Worm (Caenorhabditis elegans): ENCODE data around the gene C16C4.18.

DNA sequence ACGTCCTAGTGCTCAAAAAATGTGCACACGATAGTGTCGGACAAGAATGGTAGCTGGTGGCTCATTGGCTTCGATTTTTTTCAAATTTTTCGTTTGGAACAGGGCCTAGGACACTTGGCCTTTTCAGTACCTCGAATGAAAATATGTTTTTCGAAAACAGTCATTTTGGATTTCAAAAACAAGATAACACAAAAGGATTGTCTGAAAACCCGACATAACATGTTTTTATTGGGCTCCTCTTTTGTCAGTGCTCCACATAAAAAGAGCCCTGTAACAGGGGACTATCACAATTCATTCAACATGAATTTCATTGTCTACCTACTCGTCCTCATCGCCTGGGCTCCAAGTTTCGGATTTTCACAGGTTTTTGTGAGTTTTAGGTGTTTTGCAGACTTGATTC lies 3.1 kb upstream of the C16C4.18 start, which contains the start of gene C16C4.17:
- TF ChIP-seq nhr-28 (tag; optimal IDR thresholded peaks at IDR 0.05) (no peak), cnd-1 (tag; optimal IDR thresholded peaks at IDR 0.05) (no peak), pha-4 (tag; optimal IDR thresholded peaks at IDR 0.05) (no peak), ztf-11 (tag; optimal IDR thresholded peaks at IDR 0.05) (no peak), elt-1 (tag; optimal IDR thresholded peaks at IDR 0.05; ENCODE audit: borderline replicate concordance, insufficient read depth) (no peak), lin-13 (tag; optimal IDR thresholded peaks at IDR 0.05) (no peak), unc-62 (GFP tag; optimal IDR thresholded peaks at IDR 0.05) (no peak), nhr-237 (tag; optimal IDR thresholded peaks at IDR 0.05) (no peak), unc-39 (tag; optimal IDR thresholded peaks at IDR 0.05) (no peak), zip-8 (tag; optimal IDR thresholded peaks at IDR 0.05) (no peak), M03D4.4 (tag; optimal IDR thresholded peaks at IDR 0.05) (no peak), nhr-76 (tag; optimal IDR thresholded peaks at IDR 0.05) (no peak), mls-2 (tag; optimal IDR thresholded peaks at IDR 0.05) (no peak), lsy-2 (tag; optimal IDR thresholded peaks at IDR 0.05) (no peak)

Data from whole organism, mixed stage, embryonic.